Worm (Caenorhabditis elegans): Measurements from ENCODE around the gene F14D7.1.

- TF ChIP-seq him-1 (tag; optimal IDR thresholded peaks at IDR 0.05), result no peak
- TF ChIP-seq dao-5 (tag; optimal IDR thresholded peaks at IDR 0.05), result no peak
- TF ChIP-seq W03F9.2 (tag; optimal IDR thresholded peaks at IDR 0.05), result no peak
Observed at ce11 chrV:14246761-14247160, 42.5 kb downstream of the F14D7.1 start, which contains the start of gene K02E11.3.

Measured in whole organism, L4/young adult.